Worm (Caenorhabditis elegans) whole organism, young adult: ENCODE measurements around the gene sft-4.
A peak's percentile ranks its signal among the peaks of the same experiment; 100 is the strongest.

Source experiments
- B0035.1 ChIP-seq: sonication (generic microtip); optimal IDR thresholded peaks from 2 replicates; lab custom pipeline; 2016; ENCODE audit warnings: missing genetic modification characterization, mild to moderate bottlenecking, missing compliant biosample characterization, missing genotype, missing genetic modification reagents
- D2030.7 ChIP-seq: fragments of 200-800 bp; sonication (Bioruptor generic); IDR thresholded peaks from 2 replicates; pipeline ENCODE4 v1.3.6; 2022; ENCODE audit warnings: missing genetic modification reagents, missing genetic modification characterization, missing compliant biosample characterization
- F23B12.7 ChIP-seq: sonication (generic microtip); optimal IDR thresholded peaks from 2 replicates; lab custom pipeline; 2017; ENCODE audit warnings: missing genetic modification characterization, mild to moderate bottlenecking, missing compliant biosample characterization, antibody characterized with exemption, moderate library complexity; ENCODE audit not compliant: insufficient read depth
- F33H1.4 ChIP-seq: fragments of 200-800 bp; sonication (Bioruptor generic); IDR thresholded peaks from 2 replicates; pipeline ENCODE4 v1.3.6; 2022; ENCODE audit warnings: missing genetic modification reagents, missing genetic modification characterization, missing compliant biosample characterization
- F55B11.4 ChIP-seq: sonication (generic microtip); optimal IDR thresholded peaks from 2 replicates; lab custom pipeline; 2016; ENCODE audit warnings: missing compliant biosample characterization, missing genetic modification characterization, borderline replicate concordance; ENCODE audit not compliant: insufficient read depth
- Y79H2A.3 ChIP-seq: fragments of 200-800 bp; sonication (Bioruptor generic); conservative IDR thresholded peaks from 2 replicates; pipeline ENCODE4 v1.3.6; 2022; ENCODE audit warnings: missing genetic modification reagents, missing genetic modification characterization, missing compliant biosample characterization
- akir-1 ChIP-seq: fragments of 200-800 bp; sonication (Bioruptor generic); optimal IDR thresholded peaks from 2 replicates; lab custom pipeline; 2018; ENCODE audit warnings: mild to moderate bottlenecking, missing genetic modification characterization, moderate library complexity, missing compliant biosample characterization
- athp-1 ChIP-seq: sonication (generic microtip); optimal IDR thresholded peaks from 2 replicates; lab custom pipeline; 2017; ENCODE audit warnings: mild to moderate bottlenecking, missing genetic modification characterization, missing compliant biosample characterization
- dox-1 ChIP-seq: fragments of 200-800 bp; sonication (Bioruptor generic); IDR thresholded peaks from 2 replicates; pipeline ENCODE4 v1.3.6; 2022; ENCODE audit warnings: missing genetic modification reagents, missing genetic modification characterization, missing compliant biosample characterization
- dpl-1 ChIP-seq: fragments of 150-350 bp; optimal IDR thresholded peaks from 2 replicates; lab custom pipeline; 2014; ENCODE audit warnings: missing biosample characterization, missing genetic modification reagents, missing genetic modification characterization
- efl-1 ChIP-seq: fragments of 150-350 bp; optimal IDR thresholded peaks from 2 replicates; lab custom pipeline; 2014; ENCODE audit warnings: missing biosample characterization, missing genetic modification reagents, missing genetic modification characterization
- egl-44 ChIP-seq: fragments of 200-800 bp; sonication (Bioruptor generic); IDR thresholded peaks from 2 replicates; pipeline ENCODE4 v1.3.6; 2022; ENCODE audit warnings: missing genetic modification reagents, missing genetic modification characterization, missing compliant biosample characterization
- ekl-4 ChIP-seq: fragments of 200-800 bp; sonication (Bioruptor generic); IDR thresholded peaks from 2 replicates; pipeline ENCODE4 v1.3.6; 2022; ENCODE audit warnings: missing genetic modification reagents, missing genetic modification characterization, missing compliant biosample characterization
- hsf-1 ChIP-seq: fragments of 200-800 bp; sonication (Bioruptor generic); IDR thresholded peaks from 2 replicates; pipeline ENCODE4 v1.3.6; 2022; ENCODE audit warnings: missing genetic modification reagents, missing genetic modification characterization, missing compliant biosample characterization
- lag-1 ChIP-seq: fragments of 200-800 bp; sonication (Bioruptor generic); IDR thresholded peaks from 2 replicates; pipeline ENCODE4 v1.3.6; 2022; ENCODE audit warnings: missing genetic modification reagents, missing genetic modification characterization, missing compliant biosample characterization
- lin-40 ChIP-seq: sonication (generic microtip); optimal IDR thresholded peaks from 2 replicates; lab custom pipeline; 2016; ENCODE audit warnings: missing genetic modification characterization, mild to moderate bottlenecking, missing compliant biosample characterization, missing genotype, missing genetic modification reagents
- mcd-1 ChIP-seq: fragments of 200-800 bp; sonication (Bioruptor generic); IDR thresholded peaks from 2 replicates; pipeline ENCODE4 v1.3.6; 2022; ENCODE audit warnings: missing genetic modification reagents, missing genetic modification characterization, missing compliant biosample characterization
- nfyb-1 ChIP-seq: fragments of 200-800 bp; sonication (Bioruptor generic); IDR thresholded peaks from 2 replicates; pipeline ENCODE4 v1.3.6; 2022; ENCODE audit warnings: missing genetic modification reagents, missing genetic modification characterization, missing compliant biosample characterization
- rpc-1 ChIP-seq, 2 experiments: fragments of 150-350 bp in 1 of 2; sonication (generic microtip) in 1 of 2; optimal IDR thresholded peaks; 2 replicates each; lab custom pipeline; 2014 to 2018; ENCODE audit warnings: missing biosample characterization in 1 of 2, missing genetic modification characterization in 1 of 2, missing genetic modification reagents in 1 of 2, missing genotype in 1 of 2
- sdz-38 ChIP-seq: sonication (generic microtip); optimal IDR thresholded peaks from 2 replicates; lab custom pipeline; 2016; ENCODE audit warnings: missing genotype, missing genetic modification characterization, missing compliant biosample characterization
- snpc-1.1 ChIP-seq: sonication (generic microtip); optimal IDR thresholded peaks from 2 replicates; lab custom pipeline; 2017; ENCODE audit warnings: missing genetic modification characterization, mild to moderate bottlenecking, missing compliant biosample characterization, antibody characterized with exemption, moderate library complexity, missing genotype, missing genetic modification reagents; ENCODE audit not compliant: insufficient read depth
- somi-1 ChIP-seq: fragments of 200-800 bp; sonication (Bioruptor generic); optimal IDR thresholded peaks from 2 replicates; lab custom pipeline; 2018; ENCODE audit warnings: mild to moderate bottlenecking, missing genetic modification characterization, missing compliant biosample characterization
- sptf-2 ChIP-seq: fragments of 200-800 bp; sonication (Bioruptor generic); optimal IDR thresholded peaks from 2 replicates; lab custom pipeline; 2018; ENCODE audit warnings: mild to moderate bottlenecking, missing genetic modification characterization, missing compliant biosample characterization
- tbx-9 ChIP-seq: sonication (generic microtip); optimal IDR thresholded peaks from 2 replicates; lab custom pipeline; 2016; ENCODE audit warnings: borderline replicate concordance, missing genetic modification characterization, inconsistent platforms, missing compliant biosample characterization
- unc-62 ChIP-seq: fragments of 150-350 bp; optimal IDR thresholded peaks from 2 replicates; lab custom pipeline; 2014; ENCODE audit warnings: missing biosample characterization, missing genetic modification reagents, missing genetic modification characterization
- zfh-2 ChIP-seq: fragments of 200-800 bp; sonication (Bioruptor generic); conservative IDR thresholded peaks from 2 replicates; pipeline ENCODE4 v1.3.6; 2022; ENCODE audit warnings: missing genetic modification reagents, missing genetic modification characterization, missing compliant biosample characterization
- ztf-18 ChIP-seq: sonication (generic microtip); optimal IDR thresholded peaks from 2 replicates; lab custom pipeline; 2016; ENCODE audit warnings: missing genotype, mild to moderate bottlenecking, missing genetic modification characterization, missing compliant biosample characterization
- ztf-3 ChIP-seq: fragments of 200-800 bp; sonication (Bioruptor generic); optimal IDR thresholded peaks from 2 replicates; lab custom pipeline; 2018; ENCODE audit warnings: mild to moderate bottlenecking, missing genetic modification characterization, missing compliant biosample characterization

sft-4 gene

DNA sequence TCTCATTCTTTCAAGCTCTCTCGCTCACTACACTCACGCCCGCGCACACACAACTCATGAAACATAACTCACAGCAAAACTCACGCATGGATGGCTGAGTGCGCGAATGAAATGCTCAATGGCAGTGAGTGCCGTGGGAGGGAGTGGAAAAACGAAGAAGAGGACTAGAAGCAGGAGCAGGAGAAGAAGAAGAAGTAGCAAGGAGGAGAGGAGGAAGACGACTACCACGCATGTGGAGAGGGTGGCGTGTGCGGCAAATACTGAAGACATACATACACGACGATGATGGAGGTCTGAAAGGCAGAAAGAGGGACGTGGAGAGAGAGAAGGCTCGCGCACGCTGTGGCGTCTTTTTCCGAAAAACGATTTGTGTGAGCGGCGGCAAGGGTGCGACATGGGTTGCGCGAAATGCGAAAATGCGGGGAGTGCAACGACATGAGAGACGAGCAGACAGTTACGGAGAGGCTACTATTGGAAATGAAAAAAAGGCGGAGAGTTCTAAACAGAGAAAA lies 51.5 kb downstream of the sft-4 start (continued):
- no peak for TF ChIP-seq Y79H2A.3 (GFP tag; lab: Robert Waterston, UW)
- TF ChIP-seq zfh-2 (GFP tag; lab: Robert Waterston, UW): peak; percentile 93
- TF ChIP-seq somi-1 (GFP tag; lab: Kevin White, UChicago): peak; percentile 22
- TF ChIP-seq hsf-1 (GFP tag; lab: Robert Waterston, UW): no peak
- TF ChIP-seq sdz-38 (tag; lab: Kevin White, UChicago): no peak
- TF ChIP-seq unc-62 (GFP tag; lab: Kevin White, UChicago): no peak
- peak; percentile 69 for TF ChIP-seq nfyb-1 (GFP tag; lab: Robert Waterston, UW)
- TF ChIP-seq F23B12.7 (tag; lab: Kevin White, UChicago): no peak
- no peak for TF ChIP-seq egl-44 (GFP tag; lab: Robert Waterston, UW)
- no peak for TF ChIP-seq D2030.7 (GFP tag; lab: Robert Waterston, UW)
- TF ChIP-seq B0035.1 (tag; lab: Kevin White, UChicago): no peak
- no peak for TF ChIP-seq snpc-1.1
- TF ChIP-seq lag-1: no peak
- no peak for TF ChIP-seq sptf-2 (GFP tag; lab: Kevin White, UChicago)
- TF ChIP-seq F55B11.4 (tag; lab: Kevin White, UChicago): no peak
- TF ChIP-seq athp-1 (tag; lab: Kevin White, UChicago): no peak
- peak; percentile 33 for TF ChIP-seq ztf-18 (tag; lab: Kevin White, UChicago)
- TF ChIP-seq rpc-1 (optimal IDR thresholded peaks at IDR 0.05; lab: Kevin White, UChicago): no peak
- no peak for TF ChIP-seq rpc-1 (tag; optimal IDR thresholded peaks at IDR 0.05; lab: Kevin White, UChicago)
- TF ChIP-seq akir-1 (GFP tag; lab: Kevin White, UChicago): no peak
- no peak for TF ChIP-seq efl-1 (GFP tag; lab: Kevin White, UChicago)
- TF ChIP-seq lin-40: peak; percentile 64
- peak; percentile 42; the same call in 1 of the 2 replicates for TF ChIP-seq dox-1
- no peak for TF ChIP-seq ztf-3
- no peak for TF ChIP-seq ekl-4 (GFP tag; lab: Robert Waterston, UW)
- TF ChIP-seq mcd-1 (GFP tag; lab: Robert Waterston, UW): peak; percentile 49
- no peak for TF ChIP-seq tbx-9 (tag; lab: Kevin White, UChicago)
- no peak for TF ChIP-seq F33H1.4 (GFP tag; lab: Robert Waterston, UW)
- TF ChIP-seq dpl-1 (GFP tag; lab: Kevin White, UChicago): no peak
